Fruit fly (Drosophila melanogaster): ENCODE measurements around the gene CG12104.

CG12104 gene

dm6 chr3L:1618116-1618727 lies 15.7 kb upstream of the CG12104 start, which contains the start of the genes CG13926, ABCB7 and CG33230 (continued):
- TF ChIP-seq fu2 (GFP tag; optimal IDR thresholded peaks at IDR 0.05) (peak; percentile 6), row (GFP tag; IDR thresholded peaks at IDR 0.05) (peak; percentile 92), chinmo (GFP tag; IDR thresholded peaks at IDR 0.05; ENCODE audit: partially characterized antibody) (0 out of 4 replicates have a peak, but pooled peaks have one; percentile 18), CG16813 (GFP tag; IDR thresholded peaks at IDR 0.05; ENCODE audit: partially characterized antibody) (peak; percentile 43; the same call in 1 of the 3 replicates), B-H1 (GFP tag; IDR thresholded peaks at IDR 0.05) (no peak), kah (GFP tag; optimal IDR thresholded peaks at IDR 0.05) (peak; percentile 29), lola (GFP tag; optimal IDR thresholded peaks at IDR 0.05) (no peak), CG4617 (GFP tag; optimal IDR thresholded peaks at IDR 0.05; ENCODE audit: borderline replicate concordance) (peak; percentile 71), bcd (GFP tag; optimal IDR thresholded peaks at IDR 0.05) (peak; percentile 15), kni (GFP tag; optimal IDR thresholded peaks at IDR 0.05) (peak; percentile 59), Hey (tag; optimal IDR thresholded peaks at IDR 0.05) (peak; percentile 81), Scr (GFP tag; IDR thresholded peaks at IDR 0.05; ENCODE audit: partially characterized antibody) (peak; percentile 54), CG13424 (tag; optimal IDR thresholded peaks at IDR 0.05) (peak; percentile 39), CG13287 (GFP tag; IDR thresholded peaks at IDR 0.05; ENCODE audit: partially characterized antibody) (peak; percentile 47; the same call in 1 of the 2 replicates), Dll (GFP tag; IDR thresholded peaks at IDR 0.05; ENCODE audit: partially characterized antibody) (peak; percentile 41; the same call in 1 of the 4 replicates), MESR4 (GFP tag; optimal IDR thresholded peaks at IDR 0.05) (peak; percentile 54), sisA (GFP tag; IDR thresholded peaks at IDR 0.05) (0 out of 2 replicates have a peak, but pooled peaks have one; percentile 19), dpn (GFP tag; optimal IDR thresholded peaks at IDR 0.05) (peak; percentile 6 to 23), da (GFP tag; optimal IDR thresholded peaks at IDR 0.05) (no peak), eve (GFP tag; optimal IDR thresholded peaks at IDR 0.05) (no peak), Dip3 (GFP tag; optimal IDR thresholded peaks at IDR 0.05) (peak; percentile 1), CG34224 (GFP tag; IDR thresholded peaks at IDR 0.05; ENCODE audit: partially characterized antibody) (peak; percentile 66; the same call in 2 of the 3 replicates), CG8478 (optimal IDR thresholded peaks at IDR 0.05) (no peak), nerfin-2 (GFP tag; IDR thresholded peaks at IDR 0.05; ENCODE audit: partially characterized antibody) (0 out of 2 replicates have a peak, but pooled peaks have one; percentile 16), MBD-R2 (GFP tag; IDR thresholded peaks at IDR 0.05) (peak; percentile 84), Lhr (GFP tag; optimal IDR thresholded peaks at IDR 0.05) (peak; percentile 8), CG13775 (GFP tag; optimal IDR thresholded peaks at IDR 0.05) (peak; percentile 35), Tbp (GFP tag; optimal IDR thresholded peaks at IDR 0.05) (no peak), Kr (GFP tag; optimal IDR thresholded peaks at IDR 0.05) (no peak), bigmax (GFP tag; optimal IDR thresholded peaks at IDR 0.05) (no peak), Doc2 (GFP tag; IDR thresholded peaks at IDR 0.05) (no peak), Sin3A (optimal IDR thresholded peaks at IDR 0.05) (peak; percentile 64), YL-1 (GFP tag; optimal IDR thresholded peaks at IDR 0.05) (peak; percentile 89), ind (GFP tag; optimal IDR thresholded peaks at IDR 0.05) (peak; percentile 27), cwo (GFP tag; optimal IDR thresholded peaks at IDR 0.05) (peak; percentile 50), Adf1 (GFP tag; IDR thresholded peaks at IDR 0.05) (peak; percentile 20; the same call in 1 of the 2 replicates), bab2 (GFP tag; optimal IDR thresholded peaks at IDR 0.05) (peak; percentile 36), slbo (GFP tag; IDR thresholded peaks at IDR 0.05) (peak; percentile 39; the same call in 1 of the 2 replicates), Max (GFP tag; optimal IDR thresholded peaks at IDR 0.05) (peak; percentile 44), CG34376 (GFP tag; optimal IDR thresholded peaks at IDR 0.05) (peak; percentile 37), CG12659 (GFP tag; optimal IDR thresholded peaks at IDR 0.05) (peak; percentile 63), Dp (GFP tag; optimal IDR thresholded peaks at IDR 0.05) (peak; percentile 14), fd64A (GFP tag; optimal IDR thresholded peaks at IDR 0.05) (no peak), zen (tag; optimal IDR thresholded peaks at IDR 0.05) (peak; percentile 15), pum (GFP tag; optimal IDR thresholded peaks at IDR 0.05) (no peak), sima (GFP tag; optimal IDR thresholded peaks at IDR 0.05) (no peak), CG7786 (GFP tag; optimal IDR thresholded peaks at IDR 0.05) (no peak), CG17829 (tag; optimal IDR thresholded peaks at IDR 0.05) (peak; percentile 34), Fer2 (tag; optimal IDR thresholded peaks at IDR 0.05) (no peak)
